Fruit fly (Drosophila melanogaster) Kc167 (cell line): Measurements from ENCODE around the gene gpp.

ENCODE experiments used
- Myc ChIP-seq: fragments of >200 bp; optimal IDR thresholded peaks from 2 replicates; lab custom pipeline; 2017; ENCODE audit warnings: missing external identifiers
- psq ChIP-seq: fragments of >200 bp; optimal IDR thresholded peaks from 2 replicates; lab custom pipeline; 2017; ENCODE audit warnings: missing external identifiers
- ttk ChIP-seq: sonication (Bioruptor generic); optimal IDR thresholded peaks from 2 replicates; lab custom pipeline; 2017; ENCODE audit warnings: missing external identifiers

DNA sequence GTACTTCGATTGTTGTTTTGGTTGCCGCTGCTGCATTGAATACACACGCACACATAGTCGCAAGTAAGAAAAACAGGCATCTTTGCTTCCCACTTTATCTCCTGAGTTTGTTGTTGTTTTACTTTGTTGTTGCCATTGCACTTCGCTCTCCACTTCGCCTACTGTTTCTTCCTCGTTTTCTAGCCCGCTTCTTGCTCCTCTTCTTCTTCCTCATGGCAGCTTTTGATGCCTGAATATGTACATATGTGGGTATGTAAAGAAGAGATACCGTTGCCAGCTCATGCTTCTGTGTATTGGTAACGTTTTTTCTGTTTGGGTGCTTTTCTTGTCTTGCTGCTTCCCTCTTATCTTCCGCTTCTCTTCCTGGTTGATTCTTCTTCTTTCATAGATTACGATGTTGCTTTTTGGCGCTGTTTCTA lies 2.5 kb downstream of the gpp start:
- TF ChIP-seq Myc (lab: Kevin White, UChicago) (no peak), ttk (no peak), psq (no peak)
